Worm (Caenorhabditis elegans) whole organism, L1 larva: ENCODE measurements around the gene calf-1.
"Not testable (repeated sequence)": the region's sequence is repeated elsewhere in the genome, so short reads cannot be mapped to it uniquely, and the experiment has no call there.

Experiments
- ama-1 ChIP-seq: fragments of 150-350 bp; optimal IDR thresholded peaks from 2 replicates; lab custom pipeline; 2014
- nhr-237 ChIP-seq: fragments of 150-350 bp; optimal IDR thresholded peaks from 2 replicates; lab custom pipeline; 2014; ENCODE audit warnings: missing biosample characterization, missing genetic modification characterization

- not testable (repeated sequence) for TF ChIP-seq nhr-237; ama-1 (lab: Kevin White, UChicago)
Observed at ce11 chrV:20431390-20431789, 47.5 kb downstream of the calf-1 start.
